Worm (Caenorhabditis elegans) whole organism, L2 larva: ENCODE data around the gene B0280.17.

Source experiments
- aly-2 ChIP-seq: fragments of 150-350 bp; optimal IDR thresholded peaks from 2 replicates; lab custom pipeline; 2014; ENCODE audit warnings: missing biosample characterization, missing genetic modification characterization
- crh-2 ChIP-seq: sonication (generic microtip); optimal IDR thresholded peaks from 2 replicates; lab custom pipeline; 2017; ENCODE audit warnings: missing biosample characterization, missing genetic modification characterization
- egl-27 ChIP-seq: sonication (generic microtip); optimal IDR thresholded peaks from 3 replicates; lab custom pipeline; 2017; ENCODE audit warnings: missing biosample characterization, missing genetic modification reagents, missing genetic modification characterization
- elt-3 ChIP-seq: sonication (generic microtip); optimal IDR thresholded peaks from 2 replicates; lab custom pipeline; 2017; ENCODE audit warnings: missing biosample characterization, missing genetic modification characterization
- fos-1 ChIP-seq: fragments of 150-350 bp; optimal IDR thresholded peaks from 2 replicates; lab custom pipeline; 2014; ENCODE audit warnings: missing biosample characterization, missing genetic modification characterization
- mdl-1 ChIP-seq, 2 experiments: fragments of 150-350 bp in 1 of 2; sonication (generic microtip) in 1 of 2; optimal IDR thresholded peaks; 2 replicates each; lab custom pipeline; 2017; ENCODE audit warnings: missing biosample characterization in 2 of 2, missing genetic modification characterization in 2 of 2
- nhr-12 ChIP-seq: fragments of 150-350 bp; optimal IDR thresholded peaks from 2 replicates; lab custom pipeline; 2014; ENCODE audit warnings: missing biosample characterization, missing genetic modification characterization
- nhr-6 ChIP-seq: fragments of 150-350 bp; optimal IDR thresholded peaks from 2 replicates; lab custom pipeline; 2014; ENCODE audit warnings: missing biosample characterization, missing genetic modification characterization
- nhr-77 ChIP-seq: fragments of 150-350 bp; optimal IDR thresholded peaks from 2 replicates; lab custom pipeline; 2014; ENCODE audit warnings: missing biosample characterization, missing genetic modification characterization
- skn-1 ChIP-seq: sonication (generic microtip); optimal IDR thresholded peaks from 2 replicates; lab custom pipeline; 2017; ENCODE audit warnings: missing biosample characterization, missing genetic modification characterization
- snpc-4 ChIP-seq: fragments of 150-350 bp; optimal IDR thresholded peaks from 2 replicates; lab custom pipeline; 2014; ENCODE audit warnings: missing biosample characterization, missing genetic modification characterization
- unc-39 ChIP-seq: fragments of 150-350 bp; optimal IDR thresholded peaks from 2 replicates; lab custom pipeline; 2014; ENCODE audit warnings: missing biosample characterization, missing genetic modification characterization
- zag-1 ChIP-seq: fragments of 150-350 bp; optimal IDR thresholded peaks from 2 replicates; lab custom pipeline; 2014; ENCODE audit warnings: missing biosample characterization, missing genetic modification characterization

DNA sequence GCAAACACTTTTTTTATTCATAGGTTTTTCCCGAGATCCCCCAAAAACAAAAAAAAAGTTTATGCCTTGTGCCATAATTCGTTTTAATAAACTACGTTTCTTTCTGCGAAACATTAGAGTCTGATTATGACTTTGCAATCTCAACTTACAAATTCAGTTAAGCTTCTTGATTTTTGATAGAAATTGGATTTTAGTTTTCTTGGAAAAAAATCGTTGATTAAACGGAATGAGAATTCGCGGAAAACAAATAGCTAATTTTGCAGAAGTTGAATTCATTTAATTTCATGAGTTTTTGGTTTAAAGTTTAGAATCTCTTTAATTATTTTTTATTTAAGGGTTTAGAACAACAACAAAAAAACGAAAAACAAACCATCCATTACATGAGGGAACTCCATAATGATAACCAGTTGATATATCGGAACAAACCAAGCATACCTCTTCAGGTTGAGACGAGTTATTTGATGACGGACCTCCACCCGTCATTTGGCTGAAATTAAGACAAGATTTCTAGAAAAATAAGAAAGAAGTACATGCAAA is 20.9 kb downstream of the B0280.17 start, which contains the start of gene nhr-10:
- TF ChIP-seq skn-1 (tag; lab: Kevin White, UChicago) (no peak), snpc-4 (tag; lab: Kevin White, UChicago) (no peak), nhr-12 (tag; lab: Kevin White, UChicago) (no peak), zag-1 (tag; lab: Kevin White, UChicago) (no peak), crh-2 (tag; lab: Kevin White, UChicago) (peak; percentile 11), nhr-77 (tag; lab: Kevin White, UChicago) (no peak), nhr-6 (tag; lab: Kevin White, UChicago) (no peak), fos-1 (no peak), aly-2 (no peak), elt-3 (tag; lab: Kevin White, UChicago) (no peak), egl-27 (tag; lab: Kevin White, UChicago) (no peak), mdl-1 (tag; optimal IDR thresholded peaks at IDR 0.05; lab: Kevin White, UChicago) (no peak), unc-39 (tag; lab: Kevin White, UChicago) (no peak)
